Fruit fly (Drosophila melanogaster): ENCODE results near the gene CG1631.

Gene CG1631

DNA sequence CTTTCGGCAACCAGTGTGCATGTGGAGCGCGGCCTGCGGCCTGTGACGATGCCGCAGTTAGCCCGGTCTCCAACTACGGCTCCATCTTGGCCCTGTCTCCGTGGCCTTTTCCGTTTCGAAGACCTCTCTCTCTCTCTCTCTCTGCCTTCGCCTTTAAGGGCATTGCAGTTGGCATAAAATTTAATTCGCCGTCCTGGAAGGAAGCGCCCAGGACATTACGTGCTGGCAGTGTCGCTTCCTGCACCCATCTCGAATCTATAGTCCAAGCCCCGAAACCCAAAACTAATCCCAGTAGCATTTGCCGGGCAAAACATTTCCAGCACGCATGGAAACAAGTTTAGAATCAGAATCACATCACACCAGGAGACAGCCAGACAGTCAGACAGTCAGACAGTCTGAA, at the start of gene CG1631:
Gene CG1631 (plus strand): TSS at position 301 of the 400 bp plus-strand sequence.
- no peak for TF ChIP-seq CG17801 (GFP tag; optimal IDR thresholded peaks at IDR 0.05; ENCODE audit: partially characterized antibody)

DNA sequence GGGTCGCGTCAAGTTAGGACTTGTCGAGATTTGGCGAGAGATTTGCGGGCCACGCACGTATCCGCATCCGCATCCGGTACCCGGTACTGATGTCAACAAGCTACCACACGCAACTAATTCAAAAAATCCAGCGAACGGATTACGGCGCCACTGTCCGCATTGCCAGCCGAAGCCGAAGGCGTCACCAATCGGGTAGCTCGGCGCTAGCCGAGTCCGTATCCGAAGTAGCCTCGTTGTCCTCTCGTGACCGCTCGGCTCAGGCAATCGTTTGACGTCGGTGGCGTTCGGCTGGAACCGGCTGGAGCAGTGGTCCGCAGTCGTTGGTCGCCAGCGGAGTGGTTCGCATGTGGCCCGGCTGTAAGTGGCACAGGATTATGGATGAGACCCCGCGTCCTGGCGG, 3.0 kb downstream of the CG1631 start, which contains the start of gene CG1504:
Gene CG1504 (minus strand): TSS at position 95 of the 400 bp plus-strand sequence.
- TF ChIP-seq CG17801 (GFP tag; optimal IDR thresholded peaks at IDR 0.05; ENCODE audit: partially characterized antibody) = no peak

DNA sequence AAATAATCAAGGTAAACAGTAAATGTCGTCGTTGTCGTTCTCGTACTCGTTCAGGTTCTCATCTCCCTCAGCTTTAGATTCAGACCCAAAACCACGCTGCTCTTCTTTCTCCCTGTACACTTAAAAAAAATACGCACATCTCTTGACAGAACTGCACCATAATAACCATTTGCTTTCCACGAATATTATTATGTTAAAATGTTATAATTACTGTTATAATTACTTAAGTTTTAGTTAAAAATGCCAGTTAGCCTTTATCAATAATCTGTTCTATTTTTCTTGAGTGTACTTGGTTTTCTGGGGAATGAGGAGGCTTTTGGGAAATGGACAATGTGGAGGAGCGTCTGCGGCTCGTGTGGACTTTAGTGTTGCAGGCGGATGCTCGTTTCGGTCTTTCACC, 15.0 kb downstream of the CG1631 start:
- TF ChIP-seq CG17801 (GFP tag; optimal IDR thresholded peaks at IDR 0.05; ENCODE audit: partially characterized antibody) = no peak

DNA sequence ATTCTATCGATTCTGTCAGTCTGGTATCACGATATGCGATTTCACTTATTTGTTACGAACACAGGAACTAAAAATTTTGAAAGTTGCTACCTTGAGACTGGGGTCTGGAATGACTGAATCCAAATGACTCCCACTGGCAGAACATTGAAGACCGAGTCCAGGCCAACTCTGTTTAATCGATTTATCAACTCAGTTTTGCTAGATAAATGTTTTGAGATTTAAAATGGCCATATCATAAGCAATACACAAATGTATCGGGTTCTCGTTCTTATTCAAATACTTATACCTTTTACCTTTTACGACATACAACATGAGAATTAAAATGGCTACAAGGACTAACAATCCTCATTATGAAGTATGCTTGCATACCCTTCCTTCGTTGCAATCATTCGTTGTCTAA, 49.2 kb downstream of the CG1631 start, which contains the start of gene CG12679:
Gene CG12679 (minus strand): TSS at position 101 of the 400 bp plus-strand sequence.
- TF ChIP-seq CG17801 (GFP tag; optimal IDR thresholded peaks at IDR 0.05; ENCODE audit: partially characterized antibody) = no peak
